Worm (Caenorhabditis elegans): ENCODE measurements around the gene hpk-1.
"Not testable (repeated sequence)": the region's sequence is repeated elsewhere in the genome, so short reads cannot be mapped to it uniquely, and the experiment has no call there.

DNA sequence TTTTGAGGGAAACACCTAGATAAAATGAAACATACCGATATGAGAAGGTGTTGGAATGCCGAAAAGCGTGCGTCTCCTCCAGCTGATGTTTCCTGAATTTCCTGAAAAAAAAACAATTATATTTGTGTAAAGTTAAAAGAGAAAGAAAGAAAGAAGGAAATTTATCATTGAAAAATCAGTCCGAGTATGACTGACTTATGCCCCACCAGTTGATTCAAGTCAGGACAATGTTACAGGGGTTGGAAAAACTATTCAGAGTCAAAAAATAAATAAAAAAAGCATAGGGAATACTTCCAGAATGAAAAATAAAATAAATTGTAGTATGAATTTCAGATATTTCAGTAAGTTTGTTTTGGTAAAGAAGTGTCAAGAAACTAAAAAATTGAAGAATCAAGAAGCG lies 9.7 kb downstream of the hpk-1 start, which contains the start of gene F20B6.9:
- not testable (repeated sequence) for TF ChIP-seq fos-1 (tag; optimal IDR thresholded peaks at IDR 0.05); nhr-11 (tag; optimal IDR thresholded peaks at IDR 0.05); lin-39 (tag; optimal IDR thresholded peaks at IDR 0.05); ama-1 (optimal IDR thresholded peaks at IDR 0.05); nhr-23 (tag; optimal IDR thresholded peaks at IDR 0.05); snpc-4 (tag; optimal IDR thresholded peaks at IDR 0.05); R02D3.7 (tag; optimal IDR thresholded peaks at IDR 0.05); unc-62 (GFP tag; optimal IDR thresholded peaks at IDR 0.05); ceh-82 (tag; optimal IDR thresholded peaks at IDR 0.05); aly-2 (tag; optimal IDR thresholded peaks at IDR 0.05); nhr-12 (tag; optimal IDR thresholded peaks at IDR 0.05); alr-1 (tag; optimal IDR thresholded peaks at IDR 0.05)

All from whole organism, L2 larva.